Fruit fly (Drosophila melanogaster) whole organism, embryonic: ENCODE data around the gene CG11674.

Experiments
- Atf-2 ChIP-seq: fragments of 200-800 bp; sonication (Bioruptor generic); optimal IDR thresholded peaks from 2 replicates; lab custom pipeline; 2016; ENCODE audit warnings: missing biosample characterization, missing genetic modification characterization
- Awh ChIP-seq: fragments of 200-800 bp; sonication (Bioruptor generic); IDR thresholded peaks from 2 replicates; pipeline ENCODE4, ENCODE4 v1.3.6; 2022; ENCODE audit warnings: missing biosample characterization, missing genetic modification characterization
- CG17385 ChIP-seq: fragments of 200-800 bp; sonication (Bioruptor generic); optimal IDR thresholded peaks from 3 replicates; lab custom pipeline; 2018; ENCODE audit warnings: missing biosample characterization, mild to moderate bottlenecking, missing genetic modification characterization
- CG17568 ChIP-seq: fragments of 200-800 bp; sonication (Bioruptor generic); optimal IDR thresholded peaks from 2 replicates; lab custom pipeline; 2018; ENCODE audit warnings: missing biosample characterization, mild to moderate bottlenecking, missing genetic modification characterization, moderate library complexity
- CG2889 ChIP-seq: fragments of 200-800 bp; sonication (Bioruptor generic); IDR thresholded peaks from 3 replicates; pipeline ENCODE4 v1.3.6; 2022; ENCODE audit warnings: missing biosample characterization, missing genetic modification characterization
- CG43689 ChIP-seq: fragments of 200-800 bp; sonication (Bioruptor generic); IDR thresholded peaks from 2 replicates; pipeline ENCODE4 v1.3.6; 2022; ENCODE audit warnings: missing biosample characterization, missing genetic modification characterization
- CG4404 ChIP-seq: fragments of 200-800 bp; sonication (Bioruptor generic); IDR thresholded peaks from 2 replicates; pipeline ENCODE4 v1.3.6; 2022; ENCODE audit warnings: missing biosample characterization, missing genetic modification characterization
- CG4707 ChIP-seq: fragments of 200-800 bp; sonication (Bioruptor generic); optimal IDR thresholded peaks from 2 replicates; lab custom pipeline; 2018; ENCODE audit warnings: missing biosample characterization, mild to moderate bottlenecking, missing genetic modification characterization, moderate library complexity
- CG4820 ChIP-seq: fragments of 200-800 bp; sonication (Bioruptor generic); optimal IDR thresholded peaks from 3 replicates; lab custom pipeline; 2016; ENCODE audit warnings: missing biosample characterization, missing genetic modification characterization
- CG6272 ChIP-seq: fragments of 200-800 bp; sonication (Bioruptor generic); IDR thresholded peaks from 2 replicates; pipeline ENCODE4 v1.3.6; 2022; ENCODE audit warnings: missing biosample characterization, missing genetic modification characterization
- CG7372 ChIP-seq: fragments of 200-800 bp; sonication (Bioruptor generic); IDR thresholded peaks from 2 replicates; pipeline ENCODE4 v1.3.6; 2022; ENCODE audit warnings: missing biosample characterization, missing genetic modification characterization
- CG7556 ChIP-seq: fragments of 200-800 bp; sonication (Bioruptor generic); optimal IDR thresholded peaks from 2 replicates; lab custom pipeline; 2017; ENCODE audit warnings: missing biosample characterization, mild to moderate bottlenecking, missing genetic modification characterization
- CG7786 ChIP-seq: fragments of 200-800 bp; sonication (Bioruptor generic); optimal IDR thresholded peaks from 2 replicates; lab custom pipeline; 2016; ENCODE audit warnings: missing biosample characterization, missing genetic modification characterization
- CG8359 ChIP-seq: fragments of 200-800 bp; sonication (Bioruptor generic); optimal IDR thresholded peaks from 2 replicates; lab custom pipeline; 2017; ENCODE audit warnings: missing biosample characterization, mild to moderate bottlenecking, missing genetic modification characterization, borderline replicate concordance
- D ChIP-seq, 2 experiments: fragments of 200-800 bp in 1 of 2; fragments of >200 bp in 1 of 2; sonication (Bioruptor generic) in 1 of 2; optimal IDR thresholded peaks; 2 replicates in 1 of 2; 3 replicates in 1 of 2; lab custom pipeline; 2017; ENCODE audit warnings: mild to moderate bottlenecking in 1 of 2, missing biosample characterization in 1 of 2, missing genetic modification characterization in 1 of 2, missing genetic modification reagents in 1 of 2
- Dref ChIP-seq: fragments of 200-800 bp; sonication (Bioruptor generic); IDR thresholded peaks from 2 replicates; pipeline ENCODE4 v1.3.6; 2022; ENCODE audit warnings: missing biosample characterization, missing genetic modification characterization
- E2f1 ChIP-seq: fragments of 200-800 bp; sonication (Bioruptor generic); IDR thresholded peaks from 2 replicates; pipeline ENCODE4 v1.3.6; 2022; ENCODE audit warnings: missing biosample characterization, missing genetic modification characterization
- Hr3 ChIP-seq: fragments of 200-800 bp; sonication (Bioruptor generic); optimal IDR thresholded peaks from 3 replicates; lab custom pipeline; 2016; ENCODE audit warnings: missing biosample characterization, missing genetic modification characterization
- Lim3 ChIP-seq: fragments of 200-800 bp; sonication (Bioruptor generic); IDR thresholded peaks from 2 replicates; pipeline ENCODE4 v1.3.6; 2022; ENCODE audit warnings: missing biosample characterization, missing genetic modification characterization
- MTF-1 ChIP-seq: fragments of 200-800 bp; sonication (Bioruptor generic); optimal IDR thresholded peaks from 2 replicates; lab custom pipeline; 2018; ENCODE audit warnings: missing biosample characterization, mild to moderate bottlenecking, missing genetic modification characterization, borderline replicate concordance
- Meics ChIP-seq: fragments of 200-800 bp; sonication (Bioruptor generic); optimal IDR thresholded peaks from 2 replicates; lab custom pipeline; 2017; ENCODE audit warnings: missing biosample characterization, mild to moderate bottlenecking, missing genetic modification characterization
- NFAT ChIP-seq: fragments of 200-800 bp; sonication (Bioruptor generic); IDR thresholded peaks from 2 replicates; pipeline ENCODE4 v1.3.6; 2022; ENCODE audit warnings: missing biosample characterization, missing genetic modification characterization
- Nf-YA ChIP-seq: fragments of 200-800 bp; sonication (Bioruptor generic); IDR thresholded peaks from 2 replicates; pipeline ENCODE4 v1.3.6; 2022; ENCODE audit warnings: missing biosample characterization, missing genetic modification characterization
- Nf-YC ChIP-seq: fragments of 200-800 bp; optimal IDR thresholded peaks from 3 replicates; lab custom pipeline; 2019; ENCODE audit warnings: missing biosample characterization, mild to moderate bottlenecking, missing genetic modification characterization, moderate library complexity
- Spps ChIP-seq: fragments of 200-800 bp; sonication (Bioruptor generic); optimal IDR thresholded peaks from 2 replicates; lab custom pipeline; 2018; ENCODE audit warnings: missing biosample characterization, mild to moderate bottlenecking, missing genetic modification characterization
- TFAM ChIP-seq: fragments of 200-800 bp; sonication (Bioruptor generic); optimal IDR thresholded peaks from 2 replicates; lab custom pipeline; 2017; ENCODE audit warnings: missing biosample characterization, missing genetic modification characterization, inconsistent platforms
- ftz-f1 ChIP-seq: fragments of 200-800 bp; sonication (Bioruptor generic); optimal IDR thresholded peaks from 2 replicates; lab custom pipeline; 2016; ENCODE audit warnings: missing biosample characterization, missing genetic modification characterization
- fu2 ChIP-seq: fragments of 200-800 bp; sonication (Bioruptor generic); optimal IDR thresholded peaks from 2 replicates; lab custom pipeline; 2016; ENCODE audit warnings: missing biosample characterization, missing genetic modification characterization
- gce ChIP-seq: fragments of 200-800 bp; sonication (Bioruptor generic); IDR thresholded peaks from 3 replicates; pipeline ENCODE4 v1.3.6; 2022; ENCODE audit warnings: missing biosample characterization, missing genetic modification characterization
- jing ChIP-seq: fragments of 200-800 bp; sonication (Bioruptor generic); optimal IDR thresholded peaks from 2 replicates; lab custom pipeline; 2018; ENCODE audit warnings: missing biosample characterization, mild to moderate bottlenecking, missing genetic modification characterization
- kay ChIP-seq: fragments of 200-800 bp; sonication (Bioruptor generic); optimal IDR thresholded peaks from 2 replicates; lab custom pipeline; 2016; ENCODE audit warnings: missing biosample characterization, missing genetic modification characterization
- lola ChIP-seq, 3 experiments: fragments of >200 bp in 2 of 3; fragments of 200-800 bp in 1 of 3; sonication (Bioruptor generic) in 1 of 3; optimal IDR thresholded peaks; 2 replicates each; lab custom pipeline; 2017 to 2019; ENCODE audit warnings: missing biosample characterization in 3 of 3, missing genetic modification characterization in 3 of 3, mild to moderate bottlenecking in 1 of 3, moderate library complexity in 1 of 3
- luna ChIP-seq: fragments of 200-800 bp; sonication (Bioruptor generic); optimal IDR thresholded peaks from 2 replicates; lab custom pipeline; 2016; ENCODE audit warnings: missing biosample characterization, missing genetic modification characterization
- nau ChIP-seq: fragments of 200-800 bp; sonication (Bioruptor generic); optimal IDR thresholded peaks from 3 replicates; lab custom pipeline; 2017; ENCODE audit warnings: missing biosample characterization, mild to moderate bottlenecking, missing genetic modification characterization, missing genetic modification reagents
- org-1 ChIP-seq: fragments of 200-800 bp; sonication (Bioruptor generic); optimal IDR thresholded peaks from 2 replicates; lab custom pipeline; 2017; ENCODE audit warnings: missing biosample characterization, missing genetic modification characterization
- pb ChIP-seq: fragments of 200-800 bp; sonication (Bioruptor generic); optimal IDR thresholded peaks from 3 replicates; lab custom pipeline; 2016; ENCODE audit warnings: missing biosample characterization, missing genetic modification characterization
- prd ChIP-seq, 3 experiments: fragments of >200 bp in 2 of 3; fragments of 200-800 bp in 1 of 3; sonication (Bioruptor generic) in 1 of 3; optimal IDR thresholded peaks in 2 of 3; IDR thresholded peaks in 1 of 3; 2 replicates in 2 of 3; 3 replicates in 1 of 3; pipeline versions ENCODE4 v1.3.6 to Lab custom; 2017 to 2022; ENCODE audit warnings: missing biosample characterization in 1 of 3, missing genetic modification characterization in 1 of 3
- pros ChIP-seq: fragments of 200-800 bp; sonication (Bioruptor generic); optimal IDR thresholded peaks from 3 replicates; lab custom pipeline; 2019; ENCODE audit warnings: missing biosample characterization, mild to moderate bottlenecking, missing genetic modification characterization, moderate library complexity
- salm ChIP-seq: fragments of 200-800 bp; sonication (Bioruptor generic); optimal IDR thresholded peaks from 2 replicates; lab custom pipeline; 2018; ENCODE audit warnings: missing biosample characterization, mild to moderate bottlenecking, missing genetic modification characterization
- sc ChIP-seq, 3 experiments: fragments of >200 bp in 2 of 3; fragments of 200-800 bp in 1 of 3; sonication (Bioruptor generic) in 1 of 3; optimal IDR thresholded peaks; 2 replicates in 2 of 3; 3 replicates in 1 of 3; lab custom pipeline; 2017; ENCODE audit warnings: mild to moderate bottlenecking in 1 of 3, missing biosample characterization in 1 of 3, missing genetic modification characterization in 1 of 3, missing genetic modification reagents in 1 of 3
- schlank ChIP-seq: fragments of 200-800 bp; sonication (Bioruptor generic); optimal IDR thresholded peaks from 2 replicates; lab custom pipeline; 2018; ENCODE audit warnings: missing biosample characterization, mild to moderate bottlenecking, missing genetic modification characterization
- sens ChIP-seq: fragments of 200-800 bp; sonication (Bioruptor generic); peaks from one replicate; lab custom pipeline; 2016; ENCODE audit warnings: missing biosample characterization, missing genetic modification characterization
- sisA ChIP-seq: fragments of 200-800 bp; sonication (Bioruptor generic); IDR thresholded peaks from 2 replicates; pipeline ENCODE4 v1.3.6; 2022; ENCODE audit warnings: missing biosample characterization, missing genetic modification characterization
- so ChIP-seq: fragments of 200-800 bp; sonication (Bioruptor generic); IDR thresholded peaks from 3 replicates; pipeline ENCODE4 v1.3.6; 2022; ENCODE audit warnings: missing biosample characterization, missing genetic modification characterization
- sug ChIP-seq: fragments of 200-800 bp; optimal IDR thresholded peaks from 2 replicates; lab custom pipeline; 2019; ENCODE audit warnings: missing biosample characterization, mild to moderate bottlenecking, missing genetic modification characterization, moderate library complexity
- tll ChIP-seq, 2 experiments: fragments of 200-800 bp in 1 of 2; fragments of >200 bp in 1 of 2; sonication (Bioruptor generic) in 1 of 2; optimal IDR thresholded peaks; 2 replicates each; lab custom pipeline; 2017 to 2019; ENCODE audit warnings: missing biosample characterization in 2 of 2, missing genetic modification characterization in 2 of 2, mild to moderate bottlenecking in 1 of 2, moderate library complexity in 1 of 2
- trh ChIP-seq: fragments of 200-800 bp; sonication (Bioruptor generic); optimal IDR thresholded peaks from 2 replicates; lab custom pipeline; 2016; ENCODE audit warnings: missing biosample characterization, missing genetic modification characterization
- unc-4 ChIP-seq: fragments of 200-800 bp; sonication (Bioruptor generic); IDR thresholded peaks from 2 replicates; pipeline ENCODE4 v1.3.6; 2022; ENCODE audit warnings: missing biosample characterization, missing genetic modification characterization; ENCODE audit not compliant: partially characterized antibody
- unpg ChIP-seq: fragments of 200-800 bp; sonication (Bioruptor generic); optimal IDR thresholded peaks from 3 replicates; lab custom pipeline; 2018; ENCODE audit warnings: missing biosample characterization, mild to moderate bottlenecking, missing genetic modification characterization, moderate library complexity

CG11674 gene

dm6 chrX:14218045-14218483 lies 7.6 kb downstream of the CG11674 start (continued):
- TF ChIP-seq unpg (peak; percentile 94), jing (GFP tag; lab: Kevin White, UChicago) (peak; percentile 57), salm (tag; lab: Kevin White, UChicago) (peak; percentile 86), CG43689 (GFP tag; lab: Robert Waterston, UW) (peak; percentile 76), fu2 (peak; percentile 48), lola (GFP tag; optimal IDR thresholded peaks at IDR 0.05; lab: Kevin White, UChicago) (peak in 1 of 3 experiments; percentile 83), E2f1 (peak; percentile 84), Nf-YA (peak; percentile 75), CG2889 (peak; percentile 80), Hr3 (GFP tag; lab: Kevin White, UChicago) (peak; percentile 87), Lim3 (GFP tag; lab: Robert Waterston, UW) (no peak), CG8359 (GFP tag; lab: Kevin White, UChicago) (peak; percentile 74), D (optimal IDR thresholded peaks at IDR 0.05; lab: Kevin White, UChicago) (no peak), D (GFP tag; optimal IDR thresholded peaks at IDR 0.05; lab: Kevin White, UChicago) (peak; percentile 78), Spps (tag; lab: Kevin White, UChicago) (peak; percentile 81), MTF-1 (GFP tag; lab: Kevin White, UChicago) (peak; percentile 71), unc-4 (GFP tag; lab: Robert Waterston, UW) (no peak), NFAT (peak; percentile 55; the same call in 1 of the 2 replicates), CG7786 (peak; percentile 59), CG6272 (GFP tag; lab: Robert Waterston, UW) (peak; percentile 64), org-1 (peak; percentile 84), CG7556 (peak; percentile 91), Dref (GFP tag; lab: Robert Waterston, UW) (no peak), nau (GFP tag; lab: Kevin White, UChicago) (peak; percentile 81), CG7372 (GFP tag; lab: Robert Waterston, UW) (peak; percentile 73), sisA (GFP tag; lab: Robert Waterston, UW) (peak; percentile 87), so (GFP tag; lab: Robert Waterston, UW) (peak; percentile 90), Awh (peak; percentile 84), tll (GFP tag; optimal IDR thresholded peaks at IDR 0.05; lab: Kevin White, UChicago) (no peak), CG17385 (peak; percentile 84), CG4404 (GFP tag; lab: Robert Waterston, UW) (peak; percentile 76), prd (optimal IDR thresholded peaks at IDR 0.05; lab: Kevin White, UChicago) (no peak), prd (GFP tag; IDR thresholded peaks at IDR 0.05; lab: Robert Waterston, UW) (peak; percentile 93), TFAM (GFP tag; lab: Kevin White, UChicago) (no peak), pb (GFP tag; lab: Kevin White, UChicago) (no peak), Meics (peak; percentile 87), Atf-2 (GFP tag; lab: Kevin White, UChicago) (peak; percentile 52), kay (GFP tag; lab: Kevin White, UChicago) (peak; percentile 79), pros (GFP tag; lab: Kevin White, UChicago) (no peak), gce (GFP tag; lab: Robert Waterston, UW) (peak; percentile 69; the same call in 1 of the 3 replicates), ftz-f1 (GFP tag; lab: Kevin White, UChicago) (no peak), sug (tag; lab: Kevin White, UChicago) (peak; percentile 55), luna (GFP tag; lab: Kevin White, UChicago) (peak; percentile 19), trh (GFP tag; lab: Kevin White, UChicago) (peak; percentile 85), CG4707 (GFP tag; lab: Kevin White, UChicago) (peak; percentile 44), Nf-YC (tag; lab: Kevin White, UChicago) (peak; percentile 61), schlank (tag; lab: Kevin White, UChicago) (peak; percentile 66), CG4820 (GFP tag; lab: Kevin White, UChicago) (peak; percentile 82), sc (optimal IDR thresholded peaks at IDR 0.05; lab: Kevin White, UChicago) (no peak), sc (GFP tag; optimal IDR thresholded peaks at IDR 0.05; lab: Kevin White, UChicago) (peak; percentile 67), CG17568 (GFP tag; lab: Kevin White, UChicago) (peak; percentile 69), sens (GFP tag; lab: Kevin White, UChicago) (peak; percentile 93)
